Worm (Caenorhabditis elegans): ENCODE data around the gene nspg-13.

DNA sequence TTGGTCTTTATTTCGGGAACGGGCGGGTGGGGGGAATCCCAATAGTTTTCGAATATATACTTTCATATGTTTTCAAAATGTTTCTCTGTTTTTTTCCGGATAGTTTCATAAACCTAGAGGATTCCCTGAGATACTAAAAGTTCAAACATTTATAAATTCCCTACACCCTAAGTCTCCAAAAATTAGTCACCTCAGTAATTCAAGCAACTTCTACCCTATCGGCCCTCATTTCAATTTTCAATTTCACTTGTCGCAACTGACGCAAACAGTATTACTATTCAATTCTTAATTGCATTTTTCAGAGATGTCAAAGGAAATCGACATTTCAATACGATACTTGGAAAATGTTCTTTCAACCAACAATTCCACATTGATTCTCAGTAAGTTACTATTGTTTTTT lies 9.0 kb downstream of the nspg-13 start, which contains the start of gene Y34B4A.4:
- no peak for TF ChIP-seq aha-1 (tag)
- TF ChIP-seq pha-4 (GFP tag; IDR thresholded peaks at IDR 0.05) = no peak
- no peak for TF ChIP-seq pha-4 (tag; optimal IDR thresholded peaks at IDR 0.05)
- no peak for TF ChIP-seq ceh-82 (tag; optimal IDR thresholded peaks at IDR 0.05)
- no peak for TF ChIP-seq Y105C5A.15 (GFP tag; IDR thresholded peaks at IDR 0.05)
- TF ChIP-seq F26F4.8 (GFP tag; conservative IDR thresholded peaks at IDR 0.05) = no peak
- no peak for TF ChIP-seq nhr-237 (tag; optimal IDR thresholded peaks at IDR 0.05)
- no peak for TF ChIP-seq lir-3 (tag; optimal IDR thresholded peaks at IDR 0.05)
- TF ChIP-seq lim-7 (GFP tag; IDR thresholded peaks at IDR 0.05) = no peak
- TF ChIP-seq ces-1 (GFP tag; optimal IDR thresholded peaks at IDR 0.05) = no peak
- TF ChIP-seq ceh-28 (tag; optimal IDR thresholded peaks at IDR 0.05) = no peak
